Worm (Caenorhabditis elegans) whole organism, L2 larva: ENCODE measurements around the gene cra-1.

Source experiments
- C34F6.9 ChIP-seq: fragments of 150-350 bp; optimal IDR thresholded peaks from 2 replicates; lab custom pipeline; 2014; ENCODE audit warnings: missing biosample characterization, missing genetic modification characterization
- R02D3.7 ChIP-seq: fragments of 150-350 bp; optimal IDR thresholded peaks from 2 replicates; lab custom pipeline; 2014; ENCODE audit warnings: missing biosample characterization, missing genetic modification characterization
- Y55F3AM.14 ChIP-seq: fragments of 200-800 bp; sonication (Bioruptor generic); optimal IDR thresholded peaks from 2 replicates; lab custom pipeline; 2018; ENCODE audit warnings: mild to moderate bottlenecking, missing genetic modification characterization, missing compliant biosample characterization
- ZK546.5 ChIP-seq: sonication (generic microtip); optimal IDR thresholded peaks from 2 replicates; lab custom pipeline; 2017; ENCODE audit warnings: missing biosample characterization, missing genetic modification characterization
- alr-1 ChIP-seq: fragments of 150-350 bp; optimal IDR thresholded peaks from 2 replicates; lab custom pipeline; 2014; ENCODE audit warnings: missing biosample characterization, missing genetic modification characterization
- aly-2 ChIP-seq: fragments of 150-350 bp; optimal IDR thresholded peaks from 2 replicates; lab custom pipeline; 2014; ENCODE audit warnings: missing biosample characterization, missing genetic modification characterization
- ama-1 ChIP-seq: fragments of 150-350 bp; optimal IDR thresholded peaks from 2 replicates; lab custom pipeline; 2018; ENCODE audit warnings: inconsistent platforms
- blmp-1 ChIP-seq: sonication (generic microtip); optimal IDR thresholded peaks from 2 replicates; lab custom pipeline; 2017; ENCODE audit warnings: missing genetic modification characterization, mild to moderate bottlenecking, missing compliant biosample characterization, antibody characterized with exemption, moderate library complexity; ENCODE audit not compliant: insufficient read depth
- ceh-16 ChIP-seq: fragments of 150-350 bp; optimal IDR thresholded peaks from 2 replicates; lab custom pipeline; 2014; ENCODE audit warnings: missing biosample characterization, missing genetic modification characterization
- ceh-82 ChIP-seq: fragments of 150-350 bp; optimal IDR thresholded peaks from 2 replicates; lab custom pipeline; 2014; ENCODE audit warnings: missing biosample characterization, missing genetic modification characterization
- crh-2 ChIP-seq: sonication (generic microtip); optimal IDR thresholded peaks from 2 replicates; lab custom pipeline; 2017; ENCODE audit warnings: missing biosample characterization, missing genetic modification characterization
- dmd-4 ChIP-seq: sonication (generic microtip); optimal IDR thresholded peaks from 2 replicates; lab custom pipeline; 2017; ENCODE audit warnings: missing biosample characterization, missing genetic modification characterization
- elt-1 ChIP-seq: fragments of 150-350 bp; optimal IDR thresholded peaks from 2 replicates; lab custom pipeline; 2014; ENCODE audit warnings: missing biosample characterization, missing genetic modification characterization
- elt-3 ChIP-seq: sonication (generic microtip); optimal IDR thresholded peaks from 2 replicates; lab custom pipeline; 2017; ENCODE audit warnings: missing biosample characterization, missing genetic modification characterization
- fos-1 ChIP-seq: fragments of 150-350 bp; optimal IDR thresholded peaks from 2 replicates; lab custom pipeline; 2014; ENCODE audit warnings: missing biosample characterization, missing genetic modification characterization
- gmeb-1 ChIP-seq: fragments of 150-350 bp; optimal IDR thresholded peaks from 2 replicates; lab custom pipeline; 2014; ENCODE audit warnings: missing biosample characterization, missing genetic modification characterization
- lin-11 ChIP-seq: fragments of 150-350 bp; sonication (generic microtip); optimal IDR thresholded peaks from 2 replicates; lab custom pipeline; 2014; ENCODE audit warnings: missing biosample characterization, missing genetic modification characterization, inconsistent platforms, mixed read lengths
- lin-13 ChIP-seq: fragments of 150-350 bp; optimal IDR thresholded peaks from 2 replicates; lab custom pipeline; 2014; ENCODE audit warnings: missing biosample characterization, missing genetic modification reagents, missing genetic modification characterization
- lin-39 ChIP-seq: fragments of 150-350 bp; optimal IDR thresholded peaks from 2 replicates; lab custom pipeline; 2014; ENCODE audit warnings: missing biosample characterization, missing genetic modification reagents, missing genetic modification characterization
- lsy-2 ChIP-seq, 2 experiments: fragments of 150-350 bp in 1 of 2; sonication (generic microtip) in 1 of 2; optimal IDR thresholded peaks; 2 replicates each; lab custom pipeline; 2014 to 2017; ENCODE audit warnings: missing biosample characterization in 2 of 2, missing genetic modification characterization in 2 of 2
- mab-5 ChIP-seq: fragments of 150-350 bp; optimal IDR thresholded peaks from 2 replicates; lab custom pipeline; 2014; ENCODE audit warnings: missing biosample characterization, missing genetic modification characterization
- mbf-1 ChIP-seq: sonication (generic microtip); optimal IDR thresholded peaks from 2 replicates; lab custom pipeline; 2017; ENCODE audit warnings: missing biosample characterization, missing genetic modification characterization
- mdl-1 ChIP-seq, 2 experiments: fragments of 150-350 bp in 1 of 2; sonication (generic microtip) in 1 of 2; optimal IDR thresholded peaks; 2 replicates each; lab custom pipeline; 2017; ENCODE audit warnings: missing biosample characterization in 2 of 2, missing genetic modification characterization in 2 of 2
- nhr-10 ChIP-seq: sonication (generic microtip); optimal IDR thresholded peaks from 2 replicates; lab custom pipeline; 2017; ENCODE audit warnings: missing biosample characterization, missing genetic modification characterization
- nhr-11 ChIP-seq: fragments of 150-350 bp; optimal IDR thresholded peaks from 2 replicates; lab custom pipeline; 2014; ENCODE audit warnings: missing biosample characterization, missing genetic modification characterization
- nhr-12 ChIP-seq: fragments of 150-350 bp; optimal IDR thresholded peaks from 2 replicates; lab custom pipeline; 2014; ENCODE audit warnings: missing biosample characterization, missing genetic modification characterization
- nhr-129 ChIP-seq: fragments of 150-350 bp; optimal IDR thresholded peaks from 2 replicates; lab custom pipeline; 2014; ENCODE audit warnings: missing biosample characterization, missing genetic modification characterization
- nhr-21 ChIP-seq: fragments of 150-350 bp; optimal IDR thresholded peaks from 2 replicates; lab custom pipeline; 2014; ENCODE audit warnings: missing biosample characterization, missing genetic modification characterization
- nhr-23 ChIP-seq: fragments of 150-350 bp; optimal IDR thresholded peaks from 2 replicates; lab custom pipeline; 2014; ENCODE audit warnings: missing biosample characterization, missing genetic modification reagents, missing genetic modification characterization
- nhr-237 ChIP-seq: fragments of 150-350 bp; optimal IDR thresholded peaks from 2 replicates; lab custom pipeline; 2014; ENCODE audit warnings: missing biosample characterization, missing genetic modification characterization
- nhr-25 ChIP-seq: fragments of 150-350 bp; sonication (generic microtip); optimal IDR thresholded peaks from 3 replicates; lab custom pipeline; 2014; ENCODE audit warnings: missing biosample characterization, missing genetic modification characterization
- nhr-6 ChIP-seq: fragments of 150-350 bp; optimal IDR thresholded peaks from 2 replicates; lab custom pipeline; 2014; ENCODE audit warnings: missing biosample characterization, missing genetic modification characterization
- peb-1 ChIP-seq: fragments of 150-350 bp; optimal IDR thresholded peaks from 2 replicates; lab custom pipeline; 2014; ENCODE audit warnings: missing biosample characterization, missing genetic modification characterization
- sem-4 ChIP-seq: fragments of 150-350 bp; optimal IDR thresholded peaks from 2 replicates; lab custom pipeline; 2014; ENCODE audit warnings: missing biosample characterization, missing genetic modification reagents, missing genetic modification characterization
- skn-1 ChIP-seq: sonication (generic microtip); optimal IDR thresholded peaks from 2 replicates; lab custom pipeline; 2017; ENCODE audit warnings: missing biosample characterization, missing genetic modification characterization
- sma-3 ChIP-seq: sonication (generic microtip); optimal IDR thresholded peaks from 2 replicates; lab custom pipeline; 2016; ENCODE audit warnings: missing genetic modification reagents, missing genetic modification characterization, missing compliant biosample characterization
- sma-9 ChIP-seq, 2 experiments: fragments of 150-350 bp in 1 of 2; sonication (generic microtip) in 1 of 2; optimal IDR thresholded peaks; 2 replicates each; lab custom pipeline; 2014 to 2016; ENCODE audit warnings: missing genetic modification characterization in 2 of 2, mild to moderate bottlenecking in 1 of 2, missing biosample characterization in 1 of 2, missing compliant biosample characterization in 1 of 2, missing genetic modification reagents in 1 of 2, moderate library complexity in 1 of 2
- snpc-4 ChIP-seq: fragments of 150-350 bp; optimal IDR thresholded peaks from 2 replicates; lab custom pipeline; 2014; ENCODE audit warnings: missing biosample characterization, missing genetic modification characterization
- unc-39 ChIP-seq: fragments of 150-350 bp; optimal IDR thresholded peaks from 2 replicates; lab custom pipeline; 2014; ENCODE audit warnings: missing biosample characterization, missing genetic modification characterization
- unc-55 ChIP-seq: fragments of 150-350 bp; sonication (generic microtip); optimal IDR thresholded peaks from 3 replicates; lab custom pipeline; 2014; ENCODE audit warnings: missing biosample characterization, missing genetic modification reagents, missing genetic modification characterization
- unc-62 ChIP-seq: fragments of 150-350 bp; optimal IDR thresholded peaks from 2 replicates; lab custom pipeline; 2014; ENCODE audit warnings: missing biosample characterization, missing genetic modification reagents, missing genetic modification characterization
- zag-1 ChIP-seq: fragments of 150-350 bp; optimal IDR thresholded peaks from 2 replicates; lab custom pipeline; 2014; ENCODE audit warnings: missing biosample characterization, missing genetic modification characterization
- ztf-1 ChIP-seq: fragments of 200-800 bp; sonication (Bioruptor generic); conservative IDR thresholded peaks from 2 replicates; pipeline ENCODE4 v1.3.6; 2022; ENCODE audit warnings: missing genetic modification characterization, missing compliant biosample characterization
- ztf-11 ChIP-seq: sonication (generic microtip); optimal IDR thresholded peaks from 2 replicates; lab custom pipeline; 2017; ENCODE audit warnings: missing biosample characterization, missing genetic modification characterization

Gene cra-1

DNA sequence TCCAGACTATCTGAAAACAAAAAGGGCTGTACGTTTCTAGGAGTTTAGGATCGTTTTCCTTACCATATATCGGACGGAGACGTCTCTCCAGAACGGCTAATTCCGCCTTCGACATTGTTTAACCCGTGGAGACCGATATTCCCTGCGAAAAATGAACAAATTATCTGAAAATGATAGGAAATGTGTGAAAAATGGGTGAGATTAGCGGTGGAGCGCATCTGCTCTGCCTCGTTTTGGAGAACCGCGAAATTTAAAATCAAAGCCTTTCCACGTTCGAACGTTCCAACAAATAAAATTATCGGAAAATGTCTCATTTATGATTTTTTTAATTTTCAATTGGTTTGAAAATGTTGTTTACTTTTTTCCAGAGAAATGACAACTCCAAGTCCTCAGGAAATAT, at the start of gene cra-1, which contains the start of gene kbp-1:
cra-1 (minus strand) TSS at position 193 of the 400 bp plus-strand sequence.
kbp-1 (plus strand) TSS at position 366 of the 400 bp plus-strand sequence.
- TF ChIP-seq peb-1 (tag; lab: Kevin White, UChicago) (no peak), sma-3 (GFP tag; lab: Kevin White, UChicago) (no peak), gmeb-1 (tag; lab: Kevin White, UChicago) (peak; percentile 83), nhr-237 (tag; lab: Kevin White, UChicago) (no peak), nhr-21 (no peak), lin-11 (no peak), ztf-1 (no peak), unc-55 (GFP tag; lab: Kevin White, UChicago) (peak; percentile 64), lin-13 (GFP tag; lab: Kevin White, UChicago) (peak; percentile 17), R02D3.7 (no peak), skn-1 (tag; lab: Kevin White, UChicago) (no peak), sem-4 (no peak), ztf-11 (tag; lab: Kevin White, UChicago) (no peak), zag-1 (tag; lab: Kevin White, UChicago) (no peak), nhr-10 (no peak), dmd-4 (no peak), ama-1 (lab: Kevin White, UChicago) (no peak), unc-39 (tag; lab: Kevin White, UChicago) (no peak), nhr-129 (tag; lab: Kevin White, UChicago) (peak; percentile 70), fos-1 (no peak), sma-9 (GFP tag; optimal IDR thresholded peaks at IDR 0.05; lab: Kevin White, UChicago) (no peak), sma-9 (tag; optimal IDR thresholded peaks at IDR 0.05; lab: Kevin White, UChicago) (no peak), unc-62 (GFP tag; lab: Kevin White, UChicago) (no peak), elt-3 (tag; lab: Kevin White, UChicago) (no peak), aly-2 (no peak), alr-1 (tag; lab: Kevin White, UChicago) (no peak), elt-1 (tag; lab: Kevin White, UChicago) (no peak), nhr-12 (tag; lab: Kevin White, UChicago) (no peak), ceh-82 (no peak), lin-39 (tag; lab: Kevin White, UChicago) (no peak), mab-5 (no peak), crh-2 (tag; lab: Kevin White, UChicago) (peak; percentile 8), nhr-25 (no peak), lsy-2 (tag; optimal IDR thresholded peaks at IDR 0.05; lab: Kevin White, UChicago) (peak; percentile 1 to 59), nhr-23 (tag; lab: Kevin White, UChicago) (no peak), blmp-1 (tag; lab: Kevin White, UChicago) (no peak), C34F6.9 (tag; lab: Kevin White, UChicago) (peak; percentile 66), mbf-1 (tag; lab: Kevin White, UChicago) (no peak)

DNA sequence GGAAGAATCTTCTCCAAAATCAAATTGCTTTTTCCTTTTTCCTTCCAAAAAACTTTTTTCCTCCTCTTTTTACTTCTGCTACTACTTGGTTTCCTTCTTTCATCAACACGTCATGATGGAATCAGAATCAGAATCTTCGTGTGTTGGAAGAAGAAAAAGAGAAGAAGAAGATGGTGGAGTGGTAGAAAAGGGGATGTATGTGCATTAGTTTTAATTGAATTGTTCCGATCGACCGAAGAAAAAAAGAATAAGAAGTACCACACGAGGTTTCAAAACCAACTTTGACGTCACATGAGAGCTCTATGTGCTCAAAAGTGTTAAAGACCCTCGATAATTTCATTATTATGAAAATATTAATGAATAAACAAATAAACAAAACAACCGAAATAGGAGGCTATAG, 45.6 kb upstream of the cra-1 start:
- TF ChIP-seq lsy-2 (tag; optimal IDR thresholded peaks at IDR 0.05; lab: Kevin White, UChicago) (peak in 1 of 2 experiments; percentile 2), fos-1 (no peak)

DNA sequence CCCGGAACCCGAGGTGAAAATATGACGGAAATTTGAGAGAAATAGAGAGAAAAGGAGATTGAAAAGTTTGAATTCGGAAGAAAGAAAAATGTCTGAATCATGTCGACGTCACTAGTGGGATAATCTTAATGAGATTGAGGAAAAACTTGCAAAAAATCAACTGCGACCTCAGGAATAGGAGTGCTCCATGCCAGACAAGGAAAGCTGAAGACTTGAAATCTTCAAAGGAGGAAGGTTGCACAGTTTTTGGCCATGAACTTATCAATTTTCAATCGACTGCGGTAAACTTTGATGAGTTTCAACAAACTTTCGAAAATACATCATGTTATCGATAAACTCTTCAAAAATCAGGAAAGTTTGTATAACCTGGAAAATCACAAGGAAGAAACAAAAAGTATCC, 43.1 kb upstream of the cra-1 start, which contains the start of gene pdf-1:
pdf-1 (minus strand) TSS at position 101 of the 400 bp plus-strand sequence.
- no peak for TF ChIP-seq unc-62 (GFP tag; lab: Kevin White, UChicago)
- no peak for TF ChIP-seq mdl-1 (tag; optimal IDR thresholded peaks at IDR 0.05; lab: Kevin White, UChicago)
- no peak for TF ChIP-seq unc-39 (tag; lab: Kevin White, UChicago)
- TF ChIP-seq ztf-1 = no peak
- TF ChIP-seq ceh-16 (tag; lab: Kevin White, UChicago) = no peak
- no peak for TF ChIP-seq nhr-11 (tag; lab: Kevin White, UChicago)
- TF ChIP-seq nhr-6 = no peak
- no peak for TF ChIP-seq lin-13 (GFP tag; lab: Kevin White, UChicago)
- TF ChIP-seq ZK546.5 (tag; lab: Kevin White, UChicago) = no peak
- no peak for TF ChIP-seq unc-55 (GFP tag; lab: Kevin White, UChicago)
- TF ChIP-seq R02D3.7 = no peak
- TF ChIP-seq snpc-4 (tag; lab: Kevin White, UChicago) = no peak
- TF ChIP-seq lin-11 = no peak
- TF ChIP-seq Y55F3AM.14 = no peak
